Worm (Caenorhabditis elegans): ENCODE data around the gene srbc-21.

ce11 chrV:2139918-2140317 is 15.4 kb upstream of the srbc-21 start, which contains the start of gene F22F7.7:
- TF ChIP-seq klf-2 (GFP tag; conservative IDR thresholded peaks at IDR 0.05) (no peak), ztf-29 (GFP tag; IDR thresholded peaks at IDR 0.05) (no peak), cog-1 (tag; optimal IDR thresholded peaks at IDR 0.05) (no peak), T22C8.4 (GFP tag; IDR thresholded peaks at IDR 0.05) (no peak), ztf-23 (GFP tag; IDR thresholded peaks at IDR 0.05) (no peak), med-1 (GFP tag; optimal IDR thresholded peaks at IDR 0.05; ENCODE audit: insufficient read depth) (no peak), tab-1 (GFP tag; IDR thresholded peaks at IDR 0.05) (no peak), flt-1 (GFP tag; IDR thresholded peaks at IDR 0.05) (no peak)

Measured in whole organism, midembryonic.